Worm (Caenorhabditis elegans): Measurements from ENCODE around the gene F44B9.8.

DNA sequence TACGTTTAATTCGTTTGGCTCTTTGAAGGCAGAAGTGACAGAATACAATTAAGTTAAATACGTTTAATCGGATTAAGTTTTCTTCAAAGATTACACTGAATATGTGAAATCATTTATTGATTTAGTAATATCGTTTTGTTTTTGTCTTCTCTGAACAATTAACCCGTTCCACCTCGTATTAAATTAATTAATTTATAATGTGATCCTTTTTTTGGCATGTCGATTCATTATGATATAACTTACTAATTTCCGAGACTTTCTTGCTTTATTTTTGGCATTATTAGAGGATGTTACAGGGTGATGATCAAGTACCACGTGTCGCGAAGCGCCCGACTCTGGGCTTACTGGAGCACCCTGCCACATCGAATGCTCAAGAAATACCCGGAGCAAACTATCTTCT is 14.7 kb upstream of the F44B9.8 start, which contains the start of gene K12H4.5:
- TF ChIP-seq snpc-4 (tag; optimal IDR thresholded peaks at IDR 0.05), result no peak
- no peak for TF ChIP-seq nhr-76 (tag; optimal IDR thresholded peaks at IDR 0.05)
- no peak for TF ChIP-seq elt-3 (tag; optimal IDR thresholded peaks at IDR 0.05)
- TF ChIP-seq elt-1 (tag; optimal IDR thresholded peaks at IDR 0.05; ENCODE audit: borderline replicate concordance, insufficient read depth), result no peak
- no peak for TF ChIP-seq nhr-12 (tag; optimal IDR thresholded peaks at IDR 0.05)
- TF ChIP-seq mep-1 (tag; optimal IDR thresholded peaks at IDR 0.05), result no peak
- TF ChIP-seq lsy-2 (tag; optimal IDR thresholded peaks at IDR 0.05), result no peak
- TF ChIP-seq ztf-11 (tag; optimal IDR thresholded peaks at IDR 0.05), result no peak
- no peak for TF ChIP-seq pha-4 (tag; optimal IDR thresholded peaks at IDR 0.05)
- TF ChIP-seq sptf-1 (tag; optimal IDR thresholded peaks at IDR 0.05), result no peak

Measured in whole organism, mixed stage, embryonic.